Worm (Caenorhabditis elegans) whole organism, mixed stage, embryonic: Measurements from ENCODE around the gene ilys-2.

ENCODE experiments used
- blmp-1 ChIP-seq: fragments of 150-350 bp; optimal IDR thresholded peaks from 2 replicates; lab custom pipeline; 2014; ENCODE audit warnings: missing biosample characterization, missing genetic modification characterization
- drap-1 ChIP-seq: fragments of 200-800 bp; sonication (Bioruptor generic); optimal IDR thresholded peaks from 3 replicates; lab custom pipeline; 2018; ENCODE audit warnings: mild to moderate bottlenecking, missing genetic modification characterization, missing compliant biosample characterization
- elt-1 ChIP-seq: sonication (generic microtip); optimal IDR thresholded peaks from 2 replicates; lab custom pipeline; 2017; ENCODE audit warnings: missing genetic modification characterization, mild to moderate bottlenecking, missing compliant biosample characterization, antibody characterized with exemption, moderate library complexity, borderline replicate concordance; ENCODE audit not compliant: insufficient read depth
- lin-13 ChIP-seq: fragments of 150-350 bp; optimal IDR thresholded peaks from 2 replicates; lab custom pipeline; 2014; ENCODE audit warnings: missing biosample characterization, missing genetic modification characterization
- nhr-2 ChIP-seq: fragments of 150-350 bp; optimal IDR thresholded peaks from 2 replicates; lab custom pipeline; 2014; ENCODE audit warnings: missing biosample characterization, missing genetic modification characterization
- nhr-237 ChIP-seq: fragments of 150-350 bp; optimal IDR thresholded peaks from 2 replicates; lab custom pipeline; 2014; ENCODE audit warnings: missing biosample characterization, missing genetic modification characterization
- nhr-28 ChIP-seq: fragments of 150-350 bp; optimal IDR thresholded peaks from 2 replicates; lab custom pipeline; 2014; ENCODE audit warnings: missing biosample characterization, missing genetic modification characterization
- nhr-76 ChIP-seq: sonication (generic microtip); optimal IDR thresholded peaks from 2 replicates; lab custom pipeline; 2017; ENCODE audit warnings: missing biosample characterization, missing genetic modification characterization
- snpc-4 ChIP-seq: fragments of 150-350 bp; optimal IDR thresholded peaks from 2 replicates; lab custom pipeline; 2014; ENCODE audit warnings: missing biosample characterization, missing genetic modification characterization
- sptf-1 ChIP-seq: sonication (generic microtip); optimal IDR thresholded peaks from 2 replicates; lab custom pipeline; 2017; ENCODE audit warnings: mild to moderate bottlenecking, missing genetic modification characterization, moderate library complexity, missing compliant biosample characterization
- unc-120 ChIP-seq: sonication (generic microtip); optimal IDR thresholded peaks from 2 replicates; lab custom pipeline; 2017; ENCODE audit warnings: missing genetic modification characterization, missing compliant biosample characterization; ENCODE audit not compliant: poor library complexity, severe bottlenecking
- unc-39 ChIP-seq: fragments of 150-350 bp; optimal IDR thresholded peaks from 2 replicates; lab custom pipeline; 2014; ENCODE audit warnings: missing biosample characterization, missing genetic modification characterization
- unc-62 ChIP-seq: fragments of 150-350 bp; optimal IDR thresholded peaks from 2 replicates; lab custom pipeline; 2014; ENCODE audit warnings: missing biosample characterization, missing genetic modification reagents, missing genetic modification characterization
- ztf-11 ChIP-seq: fragments of 150-350 bp; optimal IDR thresholded peaks from 2 replicates; lab custom pipeline; 2014; ENCODE audit warnings: missing biosample characterization, missing genetic modification characterization

- TF ChIP-seq nhr-237 (tag; lab: Kevin White, UChicago) (no peak), unc-39 (no peak), nhr-28 (tag; lab: Kevin White, UChicago) (no peak), nhr-2 (tag; lab: Kevin White, UChicago) (no peak), lin-13 (no peak), sptf-1 (no peak), unc-62 (GFP tag; lab: Kevin White, UChicago) (no peak), blmp-1 (tag; lab: Kevin White, UChicago) (no peak), ztf-11 (no peak), nhr-76 (tag; lab: Kevin White, UChicago) (no peak), drap-1 (GFP tag; lab: Kevin White, UChicago) (no peak), unc-120 (tag; lab: Kevin White, UChicago) (no peak), elt-1 (tag; lab: Kevin White, UChicago) (no peak), snpc-4 (no peak)
Observed at ce11 chrIV:2488520-2488919, 21.0 kb downstream of the ilys-2 start, which contains the start of gene Y69A2AR.19.
